Fruit fly (Drosophila melanogaster) whole organism, wandering third instar larva: ENCODE measurements around the gene CG14441.

ENCODE experiments used
- Abd-B ChIP-seq: fragments of >200 bp; optimal IDR thresholded peaks from 2 replicates; lab custom pipeline; 2017; ENCODE audit warnings: missing biosample characterization, missing genetic modification characterization
- CG32264 ChIP-seq: fragments of 200-800 bp; sonication (Bioruptor generic); optimal IDR thresholded peaks from 2 replicates; lab custom pipeline; 2016; ENCODE audit warnings: missing biosample characterization, missing genetic modification characterization
- CG9705 ChIP-seq: fragments of 200-800 bp; sonication (Bioruptor generic); optimal IDR thresholded peaks from 2 replicates; lab custom pipeline; 2018; ENCODE audit warnings: missing biosample characterization, mild to moderate bottlenecking, missing genetic modification characterization
- CrebA ChIP-seq: fragments of 200-800 bp; sonication (Bioruptor generic); optimal IDR thresholded peaks from 2 replicates; lab custom pipeline; 2016; ENCODE audit warnings: missing biosample characterization, mild to moderate bottlenecking, missing genetic modification characterization, borderline replicate concordance
- Dfd ChIP-seq: fragments of >200 bp; optimal IDR thresholded peaks from 2 replicates; lab custom pipeline; 2017; ENCODE audit warnings: missing biosample characterization, missing genetic modification characterization
- Dif ChIP-seq: fragments of 200-275, 200-300 bp; sonication (Bioruptor generic); optimal IDR thresholded peaks from 2 replicates; lab custom pipeline; 2018; ENCODE audit warnings: missing biosample characterization, missing genetic modification characterization; ENCODE audit not compliant: partially characterized antibody
- GATAd ChIP-seq: sonication (Bioruptor generic); optimal IDR thresholded peaks from 2 replicates; lab custom pipeline; 2016; ENCODE audit warnings: missing biosample characterization, missing genetic modification characterization
- HLH106 ChIP-seq: fragments of 200-800 bp; optimal IDR thresholded peaks from 3 replicates; lab custom pipeline; 2019; ENCODE audit warnings: missing biosample characterization, mild to moderate bottlenecking, missing genetic modification characterization, moderate library complexity
- Hnf4 ChIP-seq: fragments of 200-800 bp; sonication (Bioruptor generic); optimal IDR thresholded peaks from 2 replicates; lab custom pipeline; 2016; ENCODE audit warnings: missing biosample characterization, mild to moderate bottlenecking, missing genetic modification characterization
- Hr78 ChIP-seq: fragments of >200 bp; optimal IDR thresholded peaks from 2 replicates; lab custom pipeline; 2017; ENCODE audit warnings: missing biosample characterization, missing genetic modification characterization
- Hr83 ChIP-seq: fragments of 200-300 bp; sonication (Bioruptor generic); optimal IDR thresholded peaks from 2 replicates; lab custom pipeline; 2016; ENCODE audit warnings: missing biosample characterization, mild to moderate bottlenecking, missing genetic modification characterization, moderate library complexity; ENCODE audit not compliant: poor library complexity, severe bottlenecking
- Jra ChIP-seq: sonication (Bioruptor generic); optimal IDR thresholded peaks from 2 replicates; lab custom pipeline; 2016; ENCODE audit warnings: missing biosample characterization, missing genetic modification characterization
- Mio ChIP-seq: sonication (Bioruptor generic); optimal IDR thresholded peaks from 2 replicates; lab custom pipeline; 2016; ENCODE audit warnings: missing biosample characterization, missing genetic modification characterization
- Myc ChIP-seq: fragments of >200 bp; optimal IDR thresholded peaks from 2 replicates; lab custom pipeline; 2017
- N ChIP-seq: fragments of >200 bp; optimal IDR thresholded peaks from 2 replicates; lab custom pipeline; 2018; ENCODE audit warnings: missing biosample characterization, missing external identifiers, missing genetic modification characterization
- OdsH ChIP-seq: fragments of 200-800 bp; sonication (Bioruptor generic); optimal IDR thresholded peaks from 2 replicates; lab custom pipeline; 2016; ENCODE audit warnings: missing biosample characterization, mild to moderate bottlenecking, missing genetic modification characterization
- Rel ChIP-seq, 2 experiments: fragments of 200-800 bp; sonication (Bioruptor generic) in 1 of 2; optimal IDR thresholded peaks; 2 replicates in 1 of 2; 3 replicates in 1 of 2; lab custom pipeline; 2016 to 2019; ENCODE audit warnings: mild to moderate bottlenecking in 2 of 2, missing biosample characterization in 2 of 2, missing genetic modification characterization in 2 of 2, moderate library complexity in 1 of 2
- Sp1 ChIP-seq: fragments of 200-800 bp; sonication (Bioruptor generic); optimal IDR thresholded peaks from 3 replicates; lab custom pipeline; 2019; ENCODE audit warnings: missing biosample characterization, mild to moderate bottlenecking, missing genetic modification characterization, moderate library complexity
- Vsx2 ChIP-seq: fragments of 200-300, 225-300 bp; sonication (Bioruptor generic); optimal IDR thresholded peaks from 2 replicates; lab custom pipeline; 2018; ENCODE audit warnings: missing biosample characterization, missing genetic modification characterization; ENCODE audit not compliant: partially characterized antibody
- br ChIP-seq: fragments of 200-800 bp; sonication (Bioruptor generic); optimal IDR thresholded peaks from 2 replicates; lab custom pipeline; 2016; ENCODE audit warnings: missing biosample characterization, missing genetic modification characterization
- brk ChIP-seq: fragments of 200-800 bp; sonication (Bioruptor generic); optimal IDR thresholded peaks from 2 replicates; lab custom pipeline; 2016; ENCODE audit warnings: missing biosample characterization, mild to moderate bottlenecking, missing genetic modification characterization
- dl ChIP-seq, 2 experiments: fragments of 175-275, 200-275 bp in 1 of 2; fragments of 200-275 bp in 1 of 2; sonication (Bioruptor generic); optimal IDR thresholded peaks; lab custom pipeline; 2018; ENCODE audit warnings: mild to moderate bottlenecking in 2 of 2, missing biosample characterization in 2 of 2, missing genetic modification characterization in 2 of 2, moderate library complexity in 2 of 2; ENCODE audit not compliant: partially characterized antibody in 2 of 2, insufficient read depth in 1 of 2
- dmrt93B ChIP-seq: fragments of 200-800 bp; sonication (Bioruptor generic); optimal IDR thresholded peaks from 2 replicates; lab custom pipeline; 2018; ENCODE audit warnings: missing biosample characterization, mild to moderate bottlenecking, missing genetic modification characterization
- dsf ChIP-seq: sonication (Bioruptor generic); optimal IDR thresholded peaks from 2 replicates; lab custom pipeline; 2016; ENCODE audit warnings: missing biosample characterization, missing genetic modification characterization, borderline replicate concordance
- ey ChIP-seq: fragments of 200-800 bp; sonication (Bioruptor generic); optimal IDR thresholded peaks from 2 replicates; lab custom pipeline; 2016; ENCODE audit warnings: missing biosample characterization, missing genetic modification characterization
- foxo ChIP-seq, 2 experiments: fragments of 200-800 bp; sonication (Bioruptor generic); optimal IDR thresholded peaks; 2 replicates in 1 of 2; 3 replicates in 1 of 2; lab custom pipeline; 2016 to 2017; ENCODE audit warnings: missing biosample characterization in 2 of 2, missing genetic modification characterization in 2 of 2
- fru ChIP-seq: fragments of 200-800 bp; sonication (Bioruptor generic); optimal IDR thresholded peaks from 3 replicates; lab custom pipeline; 2016; ENCODE audit warnings: missing biosample characterization, mild to moderate bottlenecking, missing genetic modification characterization
- h ChIP-seq: fragments of 200-800 bp; sonication (Bioruptor generic); optimal IDR thresholded peaks from 3 replicates; lab custom pipeline; 2016; ENCODE audit warnings: missing biosample characterization, mild to moderate bottlenecking, missing genetic modification characterization
- jim ChIP-seq: fragments of 175-275, 200-325 bp; sonication (Bioruptor generic); optimal IDR thresholded peaks from 2 replicates; lab custom pipeline; 2016; ENCODE audit warnings: missing biosample characterization, mild to moderate bottlenecking, missing genetic modification characterization
- lola ChIP-seq: fragments of >200 bp; optimal IDR thresholded peaks from 2 replicates; lab custom pipeline; 2017; ENCODE audit warnings: missing biosample characterization, missing genetic modification characterization
- pan ChIP-seq: fragments of >200 bp; optimal IDR thresholded peaks from 2 replicates; lab custom pipeline; 2017
- psq ChIP-seq: fragments of 200-800 bp; sonication (Bioruptor generic); optimal IDR thresholded peaks from 3 replicates; lab custom pipeline; 2017; ENCODE audit warnings: missing biosample characterization, mild to moderate bottlenecking, missing genetic modification characterization, moderate library complexity
- rgr ChIP-seq: fragments of 200-800 bp; sonication (Bioruptor generic); optimal IDR thresholded peaks from 3 replicates; lab custom pipeline; 2016; ENCODE audit warnings: missing biosample characterization, mild to moderate bottlenecking, missing genetic modification characterization
- sage ChIP-seq: fragments of 200-800 bp; sonication (Bioruptor generic); optimal IDR thresholded peaks from 2 replicates; lab custom pipeline; 2016; ENCODE audit warnings: missing biosample characterization, mild to moderate bottlenecking, missing genetic modification characterization
- sv ChIP-seq: fragments of 200-800 bp; sonication (Bioruptor generic); optimal IDR thresholded peaks from 3 replicates; lab custom pipeline; 2016; ENCODE audit warnings: missing biosample characterization, missing genetic modification characterization
- tai ChIP-seq: sonication (Bioruptor generic); optimal IDR thresholded peaks from 2 replicates; lab custom pipeline; 2016; ENCODE audit warnings: missing biosample characterization, missing genetic modification characterization
- usp ChIP-seq: fragments of >200 bp; optimal IDR thresholded peaks from 2 replicates; lab custom pipeline; 2017; ENCODE audit warnings: missing biosample characterization, missing genetic modification characterization
- woc ChIP-seq: sonication (Bioruptor generic); optimal IDR thresholded peaks from 2 replicates; lab custom pipeline; 2016; ENCODE audit warnings: missing biosample characterization, mild to moderate bottlenecking, missing genetic modification characterization

The CG14441 gene

DNA sequence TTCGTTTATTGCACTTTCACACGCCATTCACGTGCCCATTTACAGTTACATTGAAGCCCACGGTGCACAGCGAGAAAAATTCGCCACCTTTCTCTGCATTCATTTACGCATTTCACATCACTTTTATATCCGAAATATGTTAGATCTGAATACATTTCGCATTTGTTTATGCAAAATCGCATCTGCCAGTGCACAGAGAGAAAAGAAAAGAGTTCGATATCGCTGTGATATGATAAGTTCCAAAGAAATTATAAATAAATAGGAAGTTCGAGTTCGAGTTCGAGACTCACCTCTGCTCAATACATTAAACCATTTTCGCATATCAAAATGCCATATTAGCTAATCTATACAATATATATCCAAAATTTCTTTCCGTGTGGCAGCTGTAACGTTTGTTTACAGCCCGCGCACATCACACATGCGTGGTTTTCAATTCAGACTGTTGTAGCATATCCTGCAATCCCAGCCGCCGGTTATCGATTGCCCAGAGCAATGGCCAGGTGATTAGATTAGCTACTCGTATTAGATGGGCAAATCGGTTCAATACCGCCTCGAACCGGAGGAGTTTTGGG is 43.2 kb upstream of the CG14441 start:
- no peak for TF ChIP-seq Dif (GFP tag; lab: Kevin White, UChicago)
- peak; percentile 83 for TF ChIP-seq Hnf4 (GFP tag; lab: Kevin White, UChicago)
- peak; percentile 86 for TF ChIP-seq br (GFP tag; lab: Kevin White, UChicago)
- TF ChIP-seq Rel (GFP tag; optimal IDR thresholded peaks at IDR 0.05; lab: Kevin White, UChicago), result no peak
- peak; percentile 24 for TF ChIP-seq Rel (tag; optimal IDR thresholded peaks at IDR 0.05; lab: Kevin White, UChicago)
- TF ChIP-seq Mio, result peak; percentile 13
- TF ChIP-seq GATAd (GFP tag; lab: Kevin White, UChicago), result no peak
- TF ChIP-seq dl (GFP tag; optimal IDR thresholded peaks at IDR 0.05; lab: Kevin White, UChicago; ENCODE audit: insufficient read depth in 1 of 2, partially characterized antibody in 2 of 2), result no peak
- peak; percentile 61 for TF ChIP-seq CG9705
- peak; percentile 2 to 90 for TF ChIP-seq foxo (GFP tag; optimal IDR thresholded peaks at IDR 0.05; lab: Kevin White, UChicago)
- TF ChIP-seq OdsH (GFP tag; lab: Kevin White, UChicago), result peak; percentile 80
- TF ChIP-seq tai (GFP tag; lab: Kevin White, UChicago), result no peak
- peak; percentile 94 for TF ChIP-seq fru (GFP tag; lab: Kevin White, UChicago)
- peak; percentile 57 for TF ChIP-seq Jra
- TF ChIP-seq sv (GFP tag; lab: Kevin White, UChicago), result peak; percentile 69
- TF ChIP-seq ey (GFP tag; lab: Kevin White, UChicago), result peak; percentile 86
- no peak for TF ChIP-seq N (GFP tag; lab: Kevin White, UChicago)
- TF ChIP-seq dmrt93B (GFP tag; lab: Kevin White, UChicago), result peak; percentile 85
- peak; percentile 88 for TF ChIP-seq Sp1
- TF ChIP-seq jim (GFP tag; lab: Kevin White, UChicago), result no peak
- no peak for TF ChIP-seq Hr83 (GFP tag; lab: Kevin White, UChicago)
- TF ChIP-seq CG32264 (GFP tag; lab: Kevin White, UChicago), result peak; percentile 73
- TF ChIP-seq h (GFP tag; lab: Kevin White, UChicago), result peak; percentile 89
- TF ChIP-seq psq, result peak; percentile 76
- TF ChIP-seq rgr, result peak; percentile 86
- no peak for TF ChIP-seq Myc
- no peak for TF ChIP-seq Abd-B (GFP tag; lab: Kevin White, UChicago)
- no peak for TF ChIP-seq pan (lab: Kevin White, UChicago)
- no peak for TF ChIP-seq Vsx2 (GFP tag; lab: Kevin White, UChicago)
- no peak for TF ChIP-seq usp (GFP tag; lab: Kevin White, UChicago)
- no peak for TF ChIP-seq Dfd (GFP tag; lab: Kevin White, UChicago)
- no peak for TF ChIP-seq CrebA
- peak; percentile 86 for TF ChIP-seq HLH106 (tag; lab: Kevin White, UChicago)
- peak; percentile 50 for TF ChIP-seq sage (GFP tag; lab: Kevin White, UChicago)
- TF ChIP-seq dsf (GFP tag; lab: Kevin White, UChicago), result no peak
- peak; percentile 80 for TF ChIP-seq woc
- TF ChIP-seq brk (GFP tag; lab: Kevin White, UChicago), result peak; percentile 33
- no peak for TF ChIP-seq Hr78 (GFP tag; lab: Kevin White, UChicago)
- no peak for TF ChIP-seq lola (GFP tag; lab: Kevin White, UChicago)

- peak; percentile 52 for TF ChIP-seq fru (GFP tag; lab: Kevin White, UChicago)
- no peak for TF ChIP-seq dl (GFP tag; optimal IDR thresholded peaks at IDR 0.05; lab: Kevin White, UChicago; ENCODE audit: insufficient read depth in 1 of 2, partially characterized antibody in 2 of 2)
- peak; percentile 96 for TF ChIP-seq Myc
- TF ChIP-seq pan (lab: Kevin White, UChicago), result no peak
- TF ChIP-seq Sp1, result peak; percentile 69
- peak; percentile 33 for TF ChIP-seq CG9705
- no peak for TF ChIP-seq lola (GFP tag; lab: Kevin White, UChicago)
- no peak for TF ChIP-seq sage (GFP tag; lab: Kevin White, UChicago)
- TF ChIP-seq N (GFP tag; lab: Kevin White, UChicago), result no peak
- TF ChIP-seq Jra, result no peak
- TF ChIP-seq Hr78 (GFP tag; lab: Kevin White, UChicago), result no peak
- TF ChIP-seq jim (GFP tag; lab: Kevin White, UChicago), result no peak
- no peak for TF ChIP-seq GATAd (GFP tag; lab: Kevin White, UChicago)
- no peak for TF ChIP-seq CrebA
- TF ChIP-seq woc, result peak; percentile 57
- no peak for TF ChIP-seq br (GFP tag; lab: Kevin White, UChicago)
- TF ChIP-seq Rel (GFP tag; optimal IDR thresholded peaks at IDR 0.05; lab: Kevin White, UChicago), result no peak
- TF ChIP-seq Rel (tag; optimal IDR thresholded peaks at IDR 0.05; lab: Kevin White, UChicago), result peak; percentile 28
- TF ChIP-seq ey (GFP tag; lab: Kevin White, UChicago), result no peak
- TF ChIP-seq tai (GFP tag; lab: Kevin White, UChicago), result no peak
- peak; percentile 52 for TF ChIP-seq brk (GFP tag; lab: Kevin White, UChicago)
- TF ChIP-seq HLH106 (tag; lab: Kevin White, UChicago), result peak; percentile 64
- TF ChIP-seq Hr83 (GFP tag; lab: Kevin White, UChicago), result no peak
- no peak for TF ChIP-seq dsf (GFP tag; lab: Kevin White, UChicago)
- no peak for TF ChIP-seq usp (GFP tag; lab: Kevin White, UChicago)
- TF ChIP-seq OdsH (GFP tag; lab: Kevin White, UChicago), result peak; percentile 36
- no peak for TF ChIP-seq sv (GFP tag; lab: Kevin White, UChicago)
- no peak for TF ChIP-seq CG32264 (GFP tag; lab: Kevin White, UChicago)
- peak in 1 of 2 experiments; percentile 44 for TF ChIP-seq foxo (GFP tag; optimal IDR thresholded peaks at IDR 0.05; lab: Kevin White, UChicago)
- TF ChIP-seq h (GFP tag; lab: Kevin White, UChicago), result peak; percentile 55
- peak; percentile 40 for TF ChIP-seq rgr
- TF ChIP-seq dmrt93B (GFP tag; lab: Kevin White, UChicago), result no peak
- TF ChIP-seq Dfd (GFP tag; lab: Kevin White, UChicago), result no peak
- peak; percentile 18 for TF ChIP-seq Dif (GFP tag; lab: Kevin White, UChicago)
- TF ChIP-seq Mio, result no peak
- TF ChIP-seq Abd-B (GFP tag; lab: Kevin White, UChicago), result no peak
- peak; percentile 2 for TF ChIP-seq Hnf4 (GFP tag; lab: Kevin White, UChicago)
Observed at dm6 chrX:6656626-6657558, 42.4 kb upstream of the CG14441 start.
